Fruit fly (Drosophila melanogaster) whole organism, prepupa: ENCODE measurements around the gene dmrt93B.
A peak's percentile ranks its signal among the peaks of the same experiment; 100 is the strongest.

Experiments
- Blimp-1 ChIP-seq: fragments of 200-800 bp; sonication (Bioruptor generic); optimal IDR thresholded peaks from 3 replicates; lab custom pipeline; 2017; ENCODE audit warnings: missing biosample characterization, missing genetic modification characterization, mild to moderate bottlenecking, moderate library complexity, missing genetic modification reagents
- CG10669 ChIP-seq: fragments of 200-800 bp; sonication (Bioruptor generic); optimal IDR thresholded peaks from 3 replicates; lab custom pipeline; 2018; ENCODE audit warnings: missing biosample characterization, mild to moderate bottlenecking, missing genetic modification characterization, moderate library complexity
- CG11294 ChIP-seq: fragments of 200-800 bp; sonication (Bioruptor generic); IDR thresholded peaks from 2 replicates; pipeline ENCODE4 v1.3.6; 2022; ENCODE audit warnings: missing biosample characterization, missing genetic modification characterization
- CG11902 ChIP-seq: fragments of 200-800 bp; sonication (Bioruptor generic); optimal IDR thresholded peaks from 3 replicates; lab custom pipeline; 2016; ENCODE audit warnings: missing biosample characterization, missing genetic modification characterization
- CG1621 ChIP-seq: fragments of 200-800 bp; sonication (Bioruptor generic); optimal IDR thresholded peaks from 3 replicates; lab custom pipeline; 2018; ENCODE audit warnings: missing biosample characterization, mild to moderate bottlenecking, missing genetic modification characterization
- CG16779 ChIP-seq: fragments of 200-800 bp; sonication (Bioruptor generic); optimal IDR thresholded peaks from 3 replicates; lab custom pipeline; 2017; ENCODE audit warnings: missing biosample characterization, mild to moderate bottlenecking, missing genetic modification characterization
- CG3032 ChIP-seq: fragments of 200-800 bp; optimal IDR thresholded peaks from 2 replicates; lab custom pipeline; 2019; ENCODE audit warnings: missing biosample characterization, mild to moderate bottlenecking, missing genetic modification characterization, moderate library complexity
- CG31627 ChIP-seq: fragments of 200-800 bp; sonication (Bioruptor generic); optimal IDR thresholded peaks from 3 replicates; lab custom pipeline; 2016; ENCODE audit warnings: missing biosample characterization, missing genetic modification characterization
- CG32006 ChIP-seq: fragments of 200-800 bp; sonication (Bioruptor generic); optimal IDR thresholded peaks from 3 replicates; lab custom pipeline; 2017; ENCODE audit warnings: missing biosample characterization, mild to moderate bottlenecking, missing genetic modification characterization
- CG34406 ChIP-seq: fragments of 200-800 bp; sonication (Bioruptor generic); optimal IDR thresholded peaks from 3 replicates; lab custom pipeline; 2016; ENCODE audit warnings: missing biosample characterization, missing genetic modification characterization
- CG4318 ChIP-seq: fragments of 200-800 bp; sonication (Bioruptor generic); optimal IDR thresholded peaks from 3 replicates; lab custom pipeline; 2017; ENCODE audit warnings: missing biosample characterization, mild to moderate bottlenecking, missing genetic modification characterization
- CG6163 ChIP-seq: fragments of 200-800 bp; sonication (Bioruptor generic); IDR thresholded peaks from 3 replicates; pipeline ENCODE4 v1.3.6; 2022; ENCODE audit warnings: missing biosample characterization, missing genetic modification characterization
- CG6276 ChIP-seq: fragments of 200-800 bp; sonication (Bioruptor generic); optimal IDR thresholded peaks from 2 replicates; lab custom pipeline; 2017; ENCODE audit warnings: missing biosample characterization, mild to moderate bottlenecking, missing genetic modification characterization
- CG6792 ChIP-seq: fragments of 200-800 bp; sonication (Bioruptor generic); optimal IDR thresholded peaks from 3 replicates; lab custom pipeline; 2016; ENCODE audit warnings: missing biosample characterization, missing genetic modification characterization
- CG6808 ChIP-seq: fragments of 200-800 bp; sonication (Bioruptor generic); optimal IDR thresholded peaks from 3 replicates; lab custom pipeline; 2017; ENCODE audit warnings: missing biosample characterization, missing genetic modification characterization, mild to moderate bottlenecking, moderate library complexity, missing genetic modification reagents
- CG6854 ChIP-seq: fragments of 200-800 bp; sonication (Bioruptor generic); optimal IDR thresholded peaks from 2 replicates; lab custom pipeline; 2017; ENCODE audit warnings: missing biosample characterization, mild to moderate bottlenecking, missing genetic modification characterization
- CG7368 ChIP-seq: fragments of 200-800 bp; sonication (Bioruptor generic); optimal IDR thresholded peaks from 3 replicates; lab custom pipeline; 2016; ENCODE audit warnings: missing biosample characterization, missing genetic modification characterization
- CG8119 ChIP-seq: fragments of 200-800 bp; sonication (Bioruptor generic); IDR thresholded peaks from 3 replicates; pipeline ENCODE4 v1.3.6; 2022; ENCODE audit warnings: missing biosample characterization, missing genetic modification characterization
- CG8319 ChIP-seq: fragments of 200-800 bp; sonication (Bioruptor generic); optimal IDR thresholded peaks from 3 replicates; lab custom pipeline; 2016; ENCODE audit warnings: missing biosample characterization, missing genetic modification characterization
- CG8632 ChIP-seq: fragments of 200-800 bp; sonication (Bioruptor generic); optimal IDR thresholded peaks from 3 replicates; lab custom pipeline; 2016; ENCODE audit warnings: missing biosample characterization, missing genetic modification characterization
- CG9139 ChIP-seq: fragments of 200-800 bp; sonication (Bioruptor generic); optimal IDR thresholded peaks from 3 replicates; lab custom pipeline; 2017; ENCODE audit warnings: missing biosample characterization, mild to moderate bottlenecking, missing genetic modification characterization
- Eip78C ChIP-seq: fragments of 200-800 bp; sonication (Bioruptor generic); peaks from one replicate; lab custom pipeline; 2016; ENCODE audit warnings: missing biosample characterization, missing genetic modification characterization
- Eip93F ChIP-seq: fragments of 200-800 bp; sonication (Bioruptor generic); optimal IDR thresholded peaks from 2 replicates; lab custom pipeline; 2016; ENCODE audit warnings: missing biosample characterization, mild to moderate bottlenecking, missing genetic modification characterization
- Ets96B ChIP-seq: fragments of 200-800 bp; optimal IDR thresholded peaks from 2 replicates; lab custom pipeline; 2019; ENCODE audit warnings: missing biosample characterization, mild to moderate bottlenecking, missing genetic modification characterization, moderate library complexity
- Gug ChIP-seq: fragments of 200-800 bp; sonication (Bioruptor generic); IDR thresholded peaks from 2 replicates; pipeline ENCODE4 v1.3.6; 2022; ENCODE audit warnings: missing biosample characterization, missing genetic modification characterization
- Hr38 ChIP-seq: sonication (Bioruptor generic); optimal IDR thresholded peaks from 2 replicates; lab custom pipeline; 2016; ENCODE audit warnings: missing biosample characterization, missing genetic modification characterization
- Hr39 ChIP-seq: fragments of 200-800 bp; sonication (Bioruptor generic); optimal IDR thresholded peaks from 2 replicates; lab custom pipeline; 2016; ENCODE audit warnings: missing biosample characterization, missing genetic modification characterization
- Lpt ChIP-seq: fragments of 200-800 bp; sonication (Bioruptor generic); optimal IDR thresholded peaks from 3 replicates; lab custom pipeline; 2016; ENCODE audit warnings: missing biosample characterization, missing genetic modification characterization
- Met ChIP-seq: fragments of 200-800 bp; sonication (Bioruptor generic); optimal IDR thresholded peaks from 3 replicates; lab custom pipeline; 2016; ENCODE audit warnings: missing biosample characterization, missing genetic modification characterization
- OdsH ChIP-seq: fragments of 200-800 bp; sonication (Bioruptor generic); optimal IDR thresholded peaks from 3 replicates; lab custom pipeline; 2016; ENCODE audit warnings: missing biosample characterization, missing genetic modification characterization
- Smox ChIP-seq: fragments of 200-800 bp; sonication (Bioruptor generic); optimal IDR thresholded peaks from 3 replicates; lab custom pipeline; 2016; ENCODE audit warnings: missing biosample characterization, missing genetic modification characterization
- Sox15 ChIP-seq: fragments of 200-800 bp; sonication (Bioruptor generic); optimal IDR thresholded peaks from 3 replicates; lab custom pipeline; 2016; ENCODE audit warnings: missing biosample characterization, missing genetic modification characterization
- acj6 ChIP-seq: fragments of 200-800 bp; sonication (Bioruptor generic); optimal IDR thresholded peaks from 3 replicates; lab custom pipeline; 2016; ENCODE audit warnings: missing biosample characterization, missing genetic modification characterization
- dac ChIP-seq: fragments of 200-800 bp; sonication (Bioruptor generic); optimal IDR thresholded peaks from 2 replicates; lab custom pipeline; 2017; ENCODE audit warnings: missing biosample characterization, mild to moderate bottlenecking, missing genetic modification characterization
- dsx ChIP-seq: fragments of 200-800 bp; optimal IDR thresholded peaks from 3 replicates; lab custom pipeline; 2019; ENCODE audit warnings: missing biosample characterization, mild to moderate bottlenecking, missing genetic modification characterization, moderate library complexity; ENCODE audit not compliant: poor library complexity, severe bottlenecking
- eg ChIP-seq: fragments of 200-800 bp; sonication (Bioruptor generic); IDR thresholded peaks from 3 replicates; pipeline ENCODE4 v1.3.6; 2022; ENCODE audit warnings: missing biosample characterization, missing genetic modification characterization
- esn ChIP-seq: fragments of 200-800 bp; sonication (Bioruptor generic); optimal IDR thresholded peaks from 2 replicates; lab custom pipeline; 2016; ENCODE audit warnings: missing biosample characterization, mild to moderate bottlenecking, missing genetic modification characterization, moderate library complexity
- fd59A ChIP-seq: fragments of 200-800 bp; sonication (Bioruptor generic); optimal IDR thresholded peaks from 2 replicates; lab custom pipeline; 2017; ENCODE audit warnings: missing biosample characterization, mild to moderate bottlenecking, missing genetic modification characterization, missing genetic modification reagents
- fd85E ChIP-seq: fragments of 200-800 bp; sonication (Bioruptor generic); optimal IDR thresholded peaks from 3 replicates; lab custom pipeline; 2016; ENCODE audit warnings: missing biosample characterization, missing genetic modification characterization
- fkh ChIP-seq: fragments of 200-800 bp; sonication (Bioruptor generic); optimal IDR thresholded peaks from 3 replicates; lab custom pipeline; 2017; ENCODE audit warnings: missing biosample characterization, mild to moderate bottlenecking, missing genetic modification characterization, moderate library complexity
- lz ChIP-seq: fragments of 200-800 bp; sonication (Bioruptor generic); optimal IDR thresholded peaks from 3 replicates; lab custom pipeline; 2016; ENCODE audit warnings: missing biosample characterization, missing genetic modification characterization
- pdm3 ChIP-seq: fragments of 200-800 bp; sonication (Bioruptor generic); optimal IDR thresholded peaks from 3 replicates; lab custom pipeline; 2016; ENCODE audit warnings: missing biosample characterization, missing genetic modification characterization
- salr ChIP-seq, 2 experiments: fragments of 200-800 bp; sonication (Bioruptor generic); optimal IDR thresholded peaks; 3 replicates each; lab custom pipeline; 2016 to 2018; ENCODE audit warnings: missing biosample characterization in 2 of 2, missing genetic modification characterization in 2 of 2, mild to moderate bottlenecking in 1 of 2
- spab ChIP-seq: fragments of 200-800 bp; sonication (Bioruptor generic); optimal IDR thresholded peaks from 2 replicates; lab custom pipeline; 2017; ENCODE audit warnings: missing biosample characterization, mild to moderate bottlenecking, missing genetic modification characterization, missing genetic modification reagents
- topi ChIP-seq: fragments of 200-800 bp; sonication (Bioruptor generic); optimal IDR thresholded peaks from 3 replicates; lab custom pipeline; 2016; ENCODE audit warnings: missing biosample characterization, missing genetic modification characterization
- vri ChIP-seq: fragments of 200-800 bp; sonication (Bioruptor generic); optimal IDR thresholded peaks from 3 replicates; lab custom pipeline; 2016; ENCODE audit warnings: missing biosample characterization, mild to moderate bottlenecking, missing genetic modification characterization

dmrt93B gene

dm6 chr3R:21097631-21098117, 23.9 kb downstream of the dmrt93B start, which contains the start of gene RhoGAP93B (continued):
- TF ChIP-seq spab (GFP tag; lab: Kevin White, UChicago) (no peak), Blimp-1 (GFP tag; lab: Kevin White, UChicago) (no peak), Lpt (GFP tag; lab: Kevin White, UChicago) (no peak), Hr39 (GFP tag; lab: Kevin White, UChicago) (peak; percentile 82), CG16779 (tag; lab: Kevin White, UChicago) (peak; percentile 58), CG6792 (GFP tag; lab: Kevin White, UChicago) (peak; percentile 50), CG10669 (peak; percentile 70), CG7368 (GFP tag; lab: Kevin White, UChicago) (peak; percentile 71), CG3032 (tag; lab: Kevin White, UChicago) (peak; percentile 87), salr (GFP tag; optimal IDR thresholded peaks at IDR 0.05; lab: Kevin White, UChicago) (peak; percentile 49 to 56), CG1621 (tag; lab: Kevin White, UChicago) (peak; percentile 55), CG32006 (GFP tag; lab: Kevin White, UChicago) (peak; percentile 84), Sox15 (GFP tag; lab: Kevin White, UChicago) (peak; percentile 30), OdsH (peak; percentile 72), CG8119 (GFP tag; lab: Robert Waterston, UW) (peak; percentile 84), CG4318 (GFP tag; lab: Kevin White, UChicago) (no peak), acj6 (GFP tag; lab: Kevin White, UChicago) (peak; percentile 68), Eip78C (peak; percentile 88)
- TF ChIP-seq, all 60 proteins: peak for 42

DNA sequence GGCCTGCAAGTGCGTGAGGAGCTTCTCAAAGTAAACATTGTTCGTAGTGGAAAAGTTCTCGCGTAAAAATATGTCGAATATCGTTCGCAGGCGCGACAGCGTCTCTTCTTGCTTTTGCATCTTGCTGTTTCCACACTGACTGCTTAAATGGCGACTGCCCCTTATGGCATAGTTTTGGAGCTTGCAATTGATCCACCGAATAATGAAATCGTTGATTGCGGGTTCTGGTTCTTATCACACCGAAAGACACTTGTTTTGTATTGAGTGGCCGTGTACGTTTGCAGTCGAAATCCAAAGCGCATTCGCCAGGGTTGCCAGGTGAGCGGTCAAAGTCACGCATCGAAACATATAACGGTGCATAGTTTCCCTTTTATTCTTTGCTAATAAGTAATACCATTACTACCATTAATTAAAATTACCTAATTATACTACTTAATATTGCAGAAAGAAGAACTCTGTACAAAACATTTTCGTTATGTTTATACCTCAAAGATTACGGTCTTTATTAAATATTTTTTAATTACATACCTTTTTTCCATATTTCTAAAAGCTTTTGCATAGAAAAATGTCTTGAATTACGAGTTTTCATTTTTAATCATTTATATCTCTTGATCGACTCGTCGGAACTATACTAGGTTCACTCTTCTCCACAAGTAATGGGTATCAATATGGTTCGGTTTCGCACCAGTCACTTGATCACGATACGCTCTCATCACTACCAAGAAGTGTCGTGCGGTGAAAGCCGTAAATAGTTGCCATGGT, 27.8 kb downstream of the dmrt93B start, which contains the start of the genes CG7044 and Tbc1d22:
TSS of gene CG7044 (minus strand) at position 266 of the 762 bp plus-strand sequence.
TSS of gene Tbc1d22 (plus strand) at position 747 of the 762 bp plus-strand sequence.
- TF ChIP-seq dac (GFP tag; lab: Kevin White, UChicago) (no peak), topi (GFP tag; lab: Kevin White, UChicago) (peak; percentile 41), Blimp-1 (GFP tag; lab: Kevin White, UChicago) (peak; percentile 0), pdm3 (GFP tag; lab: Kevin White, UChicago) (no peak), CG6808 (no peak), dsx (GFP tag; lab: Kevin White, UChicago) (no peak), Met (no peak), CG8632 (no peak), CG31627 (peak; percentile 68), CG3032 (tag; lab: Kevin White, UChicago) (peak; percentile 60), Hr39 (GFP tag; lab: Kevin White, UChicago) (peak; percentile 70), OdsH (no peak), Ets96B (tag; lab: Kevin White, UChicago) (no peak), CG11902 (GFP tag; lab: Kevin White, UChicago) (peak; percentile 39), esn (peak; percentile 64), CG16779 (tag; lab: Kevin White, UChicago) (no peak), salr (GFP tag; optimal IDR thresholded peaks at IDR 0.05; lab: Kevin White, UChicago) (no peak), CG6163 (GFP tag; lab: Robert Waterston, UW) (no peak), Gug (GFP tag; lab: Robert Waterston, UW) (no peak), fd85E (GFP tag; lab: Kevin White, UChicago) (no peak), CG8319 (GFP tag; lab: Kevin White, UChicago) (peak; percentile 37), Smox (GFP tag; lab: Kevin White, UChicago) (no peak), CG7368 (GFP tag; lab: Kevin White, UChicago) (no peak), CG6276 (GFP tag; lab: Kevin White, UChicago) (no peak), lz (peak; percentile 65), CG34406 (no peak), CG11294 (no peak; the same call in 1 of the 2 replicates), CG6854 (GFP tag; lab: Kevin White, UChicago) (no peak), fd59A (peak; percentile 5), eg (GFP tag; lab: Robert Waterston, UW) (no peak), vri (no peak), CG10669 (no peak), CG9139 (GFP tag; lab: Kevin White, UChicago) (no peak), CG1621 (tag; lab: Kevin White, UChicago) (no peak), fkh (GFP tag; lab: Kevin White, UChicago) (peak; percentile 55), Eip93F (GFP tag; lab: Kevin White, UChicago) (peak; percentile 35), CG4318 (GFP tag; lab: Kevin White, UChicago) (no peak), Hr38 (GFP tag; lab: Kevin White, UChicago) (no peak)
